Worm (Caenorhabditis elegans) whole organism, early embryonic: ENCODE data around the gene Y110A2AL.7.

Source experiments
- B0310.2 ChIP-seq: sonication (generic microtip); optimal IDR thresholded peaks from 2 replicates; lab custom pipeline; 2016; ENCODE audit warnings: mild to moderate bottlenecking, missing genetic modification characterization, missing compliant biosample characterization
- F13C5.2 ChIP-seq: sonication (generic microtip); optimal IDR thresholded peaks from 2 replicates; lab custom pipeline; 2017; ENCODE audit warnings: mild to moderate bottlenecking, missing genetic modification characterization, inconsistent platforms, missing compliant biosample characterization
- aly-1 ChIP-seq: sonication (generic microtip); optimal IDR thresholded peaks from 2 replicates; lab custom pipeline; 2016; ENCODE audit warnings: missing genetic modification characterization, missing compliant biosample characterization
- ama-1 ChIP-seq: fragments of 150-350 bp; optimal IDR thresholded peaks from 2 replicates; lab custom pipeline; 2014
- ceh-13 ChIP-seq: fragments of 200-800 bp; sonication (Bioruptor generic); optimal IDR thresholded peaks from 2 replicates; lab custom pipeline; 2018; ENCODE audit warnings: mild to moderate bottlenecking, missing genetic modification characterization, missing compliant biosample characterization
- ceh-36 ChIP-seq: sonication (generic microtip); optimal IDR thresholded peaks from 2 replicates; lab custom pipeline; 2016; ENCODE audit warnings: missing genetic modification characterization, inconsistent platforms, missing compliant biosample characterization
- ets-7 ChIP-seq: sonication (generic microtip); optimal IDR thresholded peaks from 2 replicates; lab custom pipeline; 2016; ENCODE audit warnings: missing genotype, missing genetic modification characterization, missing compliant biosample characterization
- flt-1 ChIP-seq: fragments of 200-800 bp; sonication (Bioruptor generic); IDR thresholded peaks from 2 replicates; pipeline ENCODE4 v1.3.6; 2022; ENCODE audit warnings: missing genetic modification characterization, missing compliant biosample characterization
- hmbx-1 ChIP-seq: sonication (generic microtip); optimal IDR thresholded peaks from 2 replicates; lab custom pipeline; 2016; ENCODE audit warnings: mild to moderate bottlenecking, missing genetic modification characterization, missing compliant biosample characterization
- hmg-4 ChIP-seq: fragments of 200-800 bp; sonication (Bioruptor generic); optimal IDR thresholded peaks from 2 replicates; lab custom pipeline; 2018; ENCODE audit warnings: mild to moderate bottlenecking, missing genetic modification characterization, missing compliant biosample characterization
- hnd-1 ChIP-seq: sonication (generic microtip); optimal IDR thresholded peaks from 2 replicates; lab custom pipeline; 2016; ENCODE audit warnings: missing genetic modification characterization, missing compliant biosample characterization
- pes-1 ChIP-seq: fragments of 200-800 bp; sonication (Bioruptor generic); IDR thresholded peaks from 2 replicates; pipeline ENCODE4 v1.3.6; 2022; ENCODE audit warnings: missing genetic modification reagents, missing genetic modification characterization, missing compliant biosample characterization
- scrt-1 ChIP-seq: fragments of 200-800 bp; sonication (Bioruptor generic); IDR thresholded peaks from 2 replicates; pipeline ENCODE4 v1.3.6; 2022; ENCODE audit warnings: missing genetic modification characterization, missing compliant biosample characterization
- sea-1 ChIP-seq: fragments of 200-800 bp; sonication (Bioruptor generic); conservative IDR thresholded peaks from 2 replicates; pipeline ENCODE4 v1.3.6; 2022; ENCODE audit warnings: missing genetic modification characterization, missing compliant biosample characterization
- tbx-11 ChIP-seq: fragments of 200-800 bp; sonication (Bioruptor generic); IDR thresholded peaks from 2 replicates; pipeline ENCODE4 v1.3.6; 2022; ENCODE audit warnings: missing genetic modification characterization, missing compliant biosample characterization
- tbx-37 ChIP-seq: fragments of 200-800 bp; sonication (Bioruptor generic); conservative IDR thresholded peaks from 2 replicates; pipeline ENCODE4 v1.3.6; 2022; ENCODE audit warnings: missing genetic modification reagents, missing genetic modification characterization, missing compliant biosample characterization
- tra-4 ChIP-seq: sonication (generic microtip); optimal IDR thresholded peaks from 2 replicates; lab custom pipeline; 2017; ENCODE audit warnings: missing genetic modification characterization, missing compliant biosample characterization

Gene Y110A2AL.7

DNA sequence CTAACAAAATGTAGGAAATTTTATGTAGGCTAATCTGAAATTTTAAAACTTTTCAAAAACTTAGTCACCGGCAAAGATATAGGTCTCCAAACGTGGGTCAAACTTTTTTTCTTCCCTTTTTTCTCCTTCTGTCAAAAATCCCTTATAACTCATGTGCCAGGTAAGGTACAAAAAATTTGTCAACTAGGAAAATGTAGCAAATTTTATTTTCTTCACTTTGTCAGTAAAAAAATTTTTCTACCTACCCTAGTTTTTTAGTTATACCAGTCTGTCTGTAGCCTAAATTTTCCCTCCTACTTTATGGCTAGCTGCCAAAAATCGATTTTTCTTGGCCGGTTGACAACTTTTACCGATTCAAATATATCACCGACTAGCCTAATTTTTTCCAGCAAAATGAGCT, 26.3 kb downstream of the Y110A2AL.7 start, which contains the start of gene set-13:
Gene set-13, plus strand, starts transcription at position 301 of the 400 bp plus-strand sequence.
- no peak for TF ChIP-seq hmbx-1 (tag; lab: Kevin White, UChicago)
- no peak for TF ChIP-seq hnd-1 (tag; lab: Kevin White, UChicago)
- TF ChIP-seq tra-4 (tag; lab: Kevin White, UChicago): no peak
- TF ChIP-seq flt-1: no peak
- no peak for TF ChIP-seq ceh-36 (tag; lab: Kevin White, UChicago)
- no peak for TF ChIP-seq ceh-13 (GFP tag; lab: Kevin White, UChicago)
- TF ChIP-seq F13C5.2 (tag; lab: Kevin White, UChicago): no peak
- TF ChIP-seq scrt-1: no peak
- no peak for TF ChIP-seq ama-1 (lab: Kevin White, UChicago)
- TF ChIP-seq hmg-4 (GFP tag; lab: Kevin White, UChicago): no peak
- no peak for TF ChIP-seq pes-1 (GFP tag; lab: Robert Waterston, UW)
- no peak for TF ChIP-seq sea-1 (GFP tag; lab: Robert Waterston, UW)
- TF ChIP-seq B0310.2 (tag; lab: Kevin White, UChicago): no peak
- no peak for TF ChIP-seq ets-7
- TF ChIP-seq tbx-11 (GFP tag; lab: Robert Waterston, UW): no peak
- TF ChIP-seq tbx-37 (GFP tag; lab: Robert Waterston, UW): no peak
- no peak for TF ChIP-seq aly-1 (tag; lab: Kevin White, UChicago)

DNA sequence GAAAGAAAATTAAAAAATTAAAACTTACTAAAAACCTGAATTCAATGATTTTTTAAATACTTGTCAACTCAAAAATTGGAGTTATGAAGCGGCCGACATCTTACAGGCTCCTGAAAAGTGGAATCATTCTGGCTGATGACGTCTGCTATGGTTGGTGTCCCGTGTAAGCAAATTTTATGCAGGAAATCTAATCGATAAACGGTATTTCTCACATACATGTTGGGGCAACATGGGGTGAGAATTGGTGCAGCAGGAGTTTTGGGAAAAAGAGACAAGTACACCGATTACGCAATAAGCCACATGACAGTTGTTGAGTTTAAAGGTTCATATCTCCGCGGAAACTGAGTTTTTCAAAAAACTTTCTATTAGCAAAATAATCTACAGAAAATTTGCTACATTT, 27.5 kb downstream of the Y110A2AL.7 start, which contains the start of gene K12H6.2:
Gene K12H6.2, minus strand, starts transcription at position 101 of the 400 bp plus-strand sequence.
- TF ChIP-seq tra-4 (tag; lab: Kevin White, UChicago): no peak
- no peak for TF ChIP-seq ama-1 (lab: Kevin White, UChicago)
- no peak for TF ChIP-seq tbx-37 (GFP tag; lab: Robert Waterston, UW)
- TF ChIP-seq flt-1: no peak
- no peak for TF ChIP-seq hnd-1 (tag; lab: Kevin White, UChicago)
- no peak for TF ChIP-seq tbx-11 (GFP tag; lab: Robert Waterston, UW)
- no peak for TF ChIP-seq ceh-13 (GFP tag; lab: Kevin White, UChicago)
- TF ChIP-seq B0310.2 (tag; lab: Kevin White, UChicago): no peak

DNA sequence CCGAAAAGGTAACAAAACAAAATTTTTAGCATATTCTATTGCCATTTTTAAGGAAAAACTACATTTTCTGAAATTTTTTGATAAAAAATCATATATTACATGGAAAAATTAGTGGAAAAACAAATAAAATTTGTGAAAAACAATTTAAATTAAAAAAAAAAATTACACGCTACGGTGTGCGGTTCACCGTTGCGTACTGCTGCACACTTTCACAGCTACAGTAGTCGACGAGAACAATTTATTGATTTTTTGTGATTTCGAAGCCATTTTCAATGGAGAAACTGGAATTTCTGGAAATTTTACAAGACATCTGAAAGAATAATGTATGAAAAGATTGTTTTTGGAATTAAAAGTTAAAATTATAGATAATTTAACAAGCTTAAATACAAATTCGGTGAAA, 28.0 kb downstream of the Y110A2AL.7 start:
- TF ChIP-seq ceh-36 (tag; lab: Kevin White, UChicago) (no peak), sea-1 (GFP tag; lab: Robert Waterston, UW) (no peak), tra-4 (tag; lab: Kevin White, UChicago) (no peak), ets-7 (no peak), hmg-4 (GFP tag; lab: Kevin White, UChicago) (no peak), ceh-13 (GFP tag; lab: Kevin White, UChicago) (no peak), pes-1 (GFP tag; lab: Robert Waterston, UW) (no peak)

DNA sequence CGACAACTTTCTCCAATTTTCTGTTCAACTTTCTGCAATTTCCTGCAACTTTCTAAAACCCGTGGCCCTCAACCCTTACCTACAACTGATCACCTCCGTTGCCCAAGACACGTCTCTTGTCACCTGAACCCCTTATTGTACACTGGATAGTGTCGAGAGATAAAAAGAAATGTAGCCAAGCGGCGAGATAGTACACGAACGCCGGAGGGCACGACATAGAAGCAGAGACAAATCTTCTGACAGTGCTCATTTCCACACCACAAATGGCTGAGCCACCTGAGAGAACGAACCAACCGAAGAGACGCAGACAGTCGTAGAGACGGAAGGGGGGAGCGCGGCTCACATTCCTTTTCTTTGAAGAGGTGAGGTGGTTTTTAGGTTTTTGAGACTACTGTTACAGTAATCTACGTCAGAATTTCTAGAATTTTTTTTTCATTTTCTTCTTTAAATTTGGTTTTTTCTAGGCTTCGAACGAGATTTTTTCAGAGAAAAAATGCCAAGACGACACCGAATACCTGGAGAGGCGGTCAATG, 35.2 kb downstream of the Y110A2AL.7 start, which contains the start of gene K12H6.12:
Gene K12H6.12, plus strand, starts transcription at position 483 of the 533 bp plus-strand sequence.
- TF ChIP-seq hmbx-1 (tag; lab: Kevin White, UChicago) (no peak), hnd-1 (tag; lab: Kevin White, UChicago) (no peak), tbx-37 (GFP tag; lab: Robert Waterston, UW) (no peak), hmg-4 (GFP tag; lab: Kevin White, UChicago) (no peak), scrt-1 (no peak), tra-4 (tag; lab: Kevin White, UChicago) (no peak), tbx-11 (GFP tag; lab: Robert Waterston, UW) (no peak), pes-1 (GFP tag; lab: Robert Waterston, UW) (no peak), aly-1 (tag; lab: Kevin White, UChicago) (no peak), ceh-13 (GFP tag; lab: Kevin White, UChicago) (no peak), ceh-36 (tag; lab: Kevin White, UChicago) (no peak), ama-1 (lab: Kevin White, UChicago) (no peak), sea-1 (GFP tag; lab: Robert Waterston, UW) (no peak)

- TF ChIP-seq B0310.2 (tag; lab: Kevin White, UChicago) (no peak), ets-7 (no peak), scrt-1 (no peak), F13C5.2 (tag; lab: Kevin White, UChicago) (no peak), tbx-11 (GFP tag; lab: Robert Waterston, UW) (no peak), sea-1 (GFP tag; lab: Robert Waterston, UW) (no peak), ceh-13 (GFP tag; lab: Kevin White, UChicago) (no peak), tbx-37 (GFP tag; lab: Robert Waterston, UW) (no peak), flt-1 (no peak), ama-1 (lab: Kevin White, UChicago) (no peak), hmg-4 (GFP tag; lab: Kevin White, UChicago) (no peak), aly-1 (tag; lab: Kevin White, UChicago) (no peak), hmbx-1 (tag; lab: Kevin White, UChicago) (no peak), ceh-36 (tag; lab: Kevin White, UChicago) (no peak), tra-4 (tag; lab: Kevin White, UChicago) (no peak), hnd-1 (tag; lab: Kevin White, UChicago) (no peak), pes-1 (GFP tag; lab: Robert Waterston, UW) (no peak)
Measured at ce11 chrII:2805566-2805965, 37.4 kb downstream of the Y110A2AL.7 start.

- TF ChIP-seq hnd-1 (tag; lab: Kevin White, UChicago) (no peak), B0310.2 (tag; lab: Kevin White, UChicago) (no peak), aly-1 (tag; lab: Kevin White, UChicago) (no peak), tbx-11 (GFP tag; lab: Robert Waterston, UW) (no peak), flt-1 (no peak), ceh-13 (GFP tag; lab: Kevin White, UChicago) (no peak), hmbx-1 (tag; lab: Kevin White, UChicago) (no peak), ets-7 (no peak), tbx-37 (GFP tag; lab: Robert Waterston, UW) (no peak), ceh-36 (tag; lab: Kevin White, UChicago) (no peak), scrt-1 (no peak), ama-1 (lab: Kevin White, UChicago) (no peak), sea-1 (GFP tag; lab: Robert Waterston, UW) (no peak), pes-1 (GFP tag; lab: Robert Waterston, UW) (no peak), F13C5.2 (tag; lab: Kevin White, UChicago) (no peak), tra-4 (tag; lab: Kevin White, UChicago) (no peak)
Measured at ce11 chrII:2804949-2805348, 38.0 kb downstream of the Y110A2AL.7 start.
